ENCODE assay signal across 2 fruit fly cellular contexts in the genomic region with DNA sequence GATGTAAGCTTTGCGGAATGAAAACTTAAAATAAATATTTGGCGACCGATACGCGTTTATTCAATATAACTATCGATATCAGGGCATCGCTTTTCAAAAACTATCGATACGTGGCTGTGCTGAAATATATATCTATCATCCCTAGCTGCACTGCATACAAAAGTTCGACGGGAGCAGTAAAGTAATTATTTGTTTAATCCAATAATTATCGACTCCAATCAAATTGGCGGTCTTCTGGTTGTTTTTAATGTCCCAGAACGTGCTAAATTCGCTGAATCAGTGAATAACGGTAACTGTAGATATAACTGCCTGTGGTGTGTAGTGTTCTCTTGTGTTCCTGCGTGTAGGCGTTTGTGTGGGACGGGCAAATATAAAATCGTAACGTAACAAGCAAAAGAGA.
TF ChIP-seq lines count a peak whose summit lies in the region.

A gene (plus strand): TSS at position 146 of the 400 bp plus-strand sequence.

TF ChIP-seq in whole organism, embryonic, 481 proteins besides CTCF, POLR2A, EP300 and RAD21 (continued from another document and continues in another):
- peak; percentile 12 for TF ChIP-seq CG12391 (tag; optimal IDR thresholded peaks at IDR 0.05; lab: Kevin White, UChicago)
- no peak for TF ChIP-seq CG14965 (GFP tag; optimal IDR thresholded peaks at IDR 0.05; lab: Kevin White, UChicago; ENCODE audit: borderline replicate concordance)
- 0 out of 3 replicates have a peak, but pooled peaks have one; percentile 5 for TF ChIP-seq Dbx (GFP tag; IDR thresholded peaks at IDR 0.05; lab: Robert Waterston, UW)
- peak; percentile 88 for TF ChIP-seq CG6791 (GFP tag; IDR thresholded peaks at IDR 0.05; lab: Robert Waterston, UW; ENCODE audit: partially characterized antibody)
- TF ChIP-seq CG4707 (GFP tag; optimal IDR thresholded peaks at IDR 0.05; lab: Kevin White, UChicago): no peak
- no peak for TF ChIP-seq yki (optimal IDR thresholded peaks at IDR 0.05; lab: Kevin White, UChicago)
- peak; percentile 36 for TF ChIP-seq CG2116 (GFP tag; optimal IDR thresholded peaks at IDR 0.05; lab: Kevin White, UChicago)
- TF ChIP-seq Side (GFP tag; optimal IDR thresholded peaks at IDR 0.05; lab: Kevin White, UChicago): peak; percentile 1
- peak; percentile 86 for TF ChIP-seq CG13287 (GFP tag; IDR thresholded peaks at IDR 0.05; lab: Robert Waterston, UW; ENCODE audit: partially characterized antibody)
- TF ChIP-seq CG13894 (tag; optimal IDR thresholded peaks at IDR 0.05; lab: Kevin White, UChicago): peak; percentile 38
- TF ChIP-seq Bgb (GFP tag; IDR thresholded peaks at IDR 0.05; lab: Robert Waterston, UW; ENCODE audit: partially characterized antibody): peak; percentile 91
- TF ChIP-seq hb (GFP tag; IDR thresholded peaks at IDR 0.05; lab: Robert Waterston, UW; ENCODE audit: partially characterized antibody): peak; percentile 81
- TF ChIP-seq CG4617 (GFP tag; optimal IDR thresholded peaks at IDR 0.05; lab: Kevin White, UChicago; ENCODE audit: borderline replicate concordance): peak; percentile 6
- TF ChIP-seq CG17612 (GFP tag; IDR thresholded peaks at IDR 0.05; lab: Robert Waterston, UW): no peak
- peak in 1 of 2 experiments; percentile 12 for TF ChIP-seq crp (GFP tag; optimal IDR thresholded peaks at IDR 0.05; lab: Kevin White, UChicago)
- TF ChIP-seq phol (tag; optimal IDR thresholded peaks at IDR 0.05; lab: Kevin White, UChicago): peak; percentile 52
- TF ChIP-seq unc-4 (GFP tag; IDR thresholded peaks at IDR 0.05; lab: Robert Waterston, UW; ENCODE audit: partially characterized antibody): peak; percentile 84
- TF ChIP-seq Med (GFP tag; lab: Kevin White, UChicago): peak; percentile 25
- TF ChIP-seq rib (GFP tag; IDR thresholded peaks at IDR 0.05; lab: Robert Waterston, UW): no peak
- TF ChIP-seq knrl (GFP tag; IDR thresholded peaks at IDR 0.05; lab: Robert Waterston, UW; ENCODE audit: partially characterized antibody): peak; percentile 83
- TF ChIP-seq CG12236 (GFP tag; optimal IDR thresholded peaks at IDR 0.05; lab: Kevin White, UChicago): no peak
- TF ChIP-seq exex (tag; optimal IDR thresholded peaks at IDR 0.05; lab: Kevin White, UChicago): peak; percentile 17
- peak; percentile 49 for TF ChIP-seq pzg (GFP tag; optimal IDR thresholded peaks at IDR 0.05; lab: Kevin White, UChicago)
- peak; percentile 75 for TF ChIP-seq vnd (GFP tag; IDR thresholded peaks at IDR 0.05; lab: Robert Waterston, UW; ENCODE audit: partially characterized antibody)
- 0 out of 3 replicates have a peak, but pooled peaks have one; percentile 11 for TF ChIP-seq sr (GFP tag; IDR thresholded peaks at IDR 0.05; lab: Robert Waterston, UW)
- TF ChIP-seq Sry-δ (GFP tag; optimal IDR thresholded peaks at IDR 0.05; lab: Kevin White, UChicago): peak; percentile 78
- peak; percentile 82 for TF ChIP-seq CG34224 (GFP tag; IDR thresholded peaks at IDR 0.05; lab: Robert Waterston, UW; ENCODE audit: partially characterized antibody)
- TF ChIP-seq wdn (GFP tag; IDR thresholded peaks at IDR 0.05; lab: Robert Waterston, UW): no peak
- no peak for TF ChIP-seq Xbp1 (GFP tag; optimal IDR thresholded peaks at IDR 0.05; lab: Kevin White, UChicago)
- no peak for TF ChIP-seq Atf3 (GFP tag; optimal IDR thresholded peaks at IDR 0.05; lab: Kevin White, UChicago)
- TF ChIP-seq Dll (GFP tag; IDR thresholded peaks at IDR 0.05; lab: Robert Waterston, UW; ENCODE audit: partially characterized antibody): peak; percentile 79
- TF ChIP-seq CG16813 (GFP tag; IDR thresholded peaks at IDR 0.05; lab: Robert Waterston, UW; ENCODE audit: partially characterized antibody): peak; percentile 78
- TF ChIP-seq bbx (GFP tag; IDR thresholded peaks at IDR 0.05; lab: Robert Waterston, UW; ENCODE audit: partially characterized antibody): peak; percentile 90
- no peak for TF ChIP-seq Ravus (GFP tag; IDR thresholded peaks at IDR 0.05; lab: Robert Waterston, UW)
- no peak for TF ChIP-seq CG17912 (GFP tag; optimal IDR thresholded peaks at IDR 0.05; lab: Kevin White, UChicago)
- peak; percentile 82; the same call in 1 of the 2 replicates for TF ChIP-seq CG42726 (GFP tag; IDR thresholded peaks at IDR 0.05; lab: Robert Waterston, UW; ENCODE audit: partially characterized antibody)
- TF ChIP-seq org-1 (GFP tag; optimal IDR thresholded peaks at IDR 0.05; lab: Kevin White, UChicago): no peak
- peak; percentile 33 for TF ChIP-seq trem (tag; optimal IDR thresholded peaks at IDR 0.05; lab: Kevin White, UChicago)
- TF ChIP-seq MESR4 (GFP tag; optimal IDR thresholded peaks at IDR 0.05; lab: Kevin White, UChicago): peak; percentile 73
- no peak for TF ChIP-seq Jarid2 (GFP tag; optimal IDR thresholded peaks at IDR 0.05; lab: Kevin White, UChicago)
- no peak for TF ChIP-seq MBD-R2 (GFP tag; IDR thresholded peaks at IDR 0.05; lab: Robert Waterston, UW)
- TF ChIP-seq Doc3 (GFP tag; IDR thresholded peaks at IDR 0.05; lab: Robert Waterston, UW; ENCODE audit: partially characterized antibody): peak; percentile 61
- peak; percentile 56 for TF ChIP-seq E2f2 (GFP tag; IDR thresholded peaks at IDR 0.05; lab: Robert Waterston, UW)
- TF ChIP-seq CG3838 (GFP tag; optimal IDR thresholded peaks at IDR 0.05; lab: Kevin White, UChicago): no peak
- TF ChIP-seq abd-A (tag; optimal IDR thresholded peaks at IDR 0.05; lab: Kevin White, UChicago): no peak
- peak; percentile 74; the same call in 1 of the 3 replicates for TF ChIP-seq mld (GFP tag; IDR thresholded peaks at IDR 0.05; lab: Robert Waterston, UW; ENCODE audit: partially characterized antibody)
- peak; percentile 0 for TF ChIP-seq gfzf (GFP tag; optimal IDR thresholded peaks at IDR 0.05; lab: Kevin White, UChicago)
- peak; percentile 76 for TF ChIP-seq CG14860 (GFP tag; IDR thresholded peaks at IDR 0.05; lab: Robert Waterston, UW; ENCODE audit: partially characterized antibody)
- TF ChIP-seq sim (GFP tag; IDR thresholded peaks at IDR 0.05; lab: Robert Waterston, UW): no peak
- TF ChIP-seq HLH4C (GFP tag; IDR thresholded peaks at IDR 0.05; lab: Robert Waterston, UW; ENCODE audit: partially characterized antibody): peak; percentile 81
- no peak for TF ChIP-seq Sox102F (GFP tag; optimal IDR thresholded peaks at IDR 0.05; lab: Kevin White, UChicago)
- TF ChIP-seq Dref (GFP tag; IDR thresholded peaks at IDR 0.05; lab: Robert Waterston, UW): peak; percentile 83
- TF ChIP-seq CG9437 (GFP tag; optimal IDR thresholded peaks at IDR 0.05; lab: Kevin White, UChicago): peak; percentile 44
- peak; percentile 60; the same call in 1 of the 2 replicates for TF ChIP-seq sna (GFP tag; IDR thresholded peaks at IDR 0.05; lab: Robert Waterston, UW; ENCODE audit: partially characterized antibody)
- TF ChIP-seq row (GFP tag; IDR thresholded peaks at IDR 0.05; lab: Robert Waterston, UW): peak; percentile 49; the same call in 2 of the 3 replicates
- peak; percentile 92 for TF ChIP-seq amos (GFP tag; IDR thresholded peaks at IDR 0.05; lab: Robert Waterston, UW; ENCODE audit: partially characterized antibody)
- no peak for TF ChIP-seq vfl (GFP tag; optimal IDR thresholded peaks at IDR 0.05; lab: Kevin White, UChicago)
- TF ChIP-seq CG6654 (GFP tag; optimal IDR thresholded peaks at IDR 0.05; lab: Kevin White, UChicago): no peak

TF ChIP-seq in whole organism, prepupa, 60 proteins besides CTCF, POLR2A, EP300 and RAD21 (continued from another document):
- TF ChIP-seq ss (GFP tag; optimal IDR thresholded peaks at IDR 0.05; lab: Kevin White, UChicago) (no peak), fd59A (GFP tag; optimal IDR thresholded peaks at IDR 0.05; lab: Kevin White, UChicago) (no peak), vri (GFP tag; optimal IDR thresholded peaks at IDR 0.05; lab: Kevin White, UChicago) (peak; percentile 34), Hr38 (GFP tag; optimal IDR thresholded peaks at IDR 0.05; lab: Kevin White, UChicago) (no peak), dac (GFP tag; optimal IDR thresholded peaks at IDR 0.05; lab: Kevin White, UChicago) (no peak)
